Worm (Caenorhabditis elegans) whole organism, L4 larva: ENCODE data around the gene twk-13.

ENCODE experiments used
- F49E8.2 ChIP-seq: sonication (generic microtip); optimal IDR thresholded peaks from 2 replicates; lab custom pipeline; 2016; ENCODE audit warnings: missing compliant biosample characterization, mild to moderate bottlenecking, missing genetic modification characterization, borderline replicate concordance
- R02D3.7 ChIP-seq: fragments of 150-350 bp; sonication (generic microtip); optimal IDR thresholded peaks from 3 replicates; lab custom pipeline; 2014; ENCODE audit warnings: missing biosample characterization, missing genetic modification characterization
- mdl-1 ChIP-seq, 2 experiments: fragments of 150-350 bp in 1 of 2; sonication (generic microtip) in 1 of 2; optimal IDR thresholded peaks; 2 replicates each; lab custom pipeline; 2014 to 2017; ENCODE audit warnings: missing biosample characterization in 2 of 2, missing genetic modification characterization in 2 of 2
- snpc-4 ChIP-seq: fragments of 150-350 bp; optimal IDR thresholded peaks from 2 replicates; lab custom pipeline; 2014; ENCODE audit warnings: missing biosample characterization, missing genetic modification characterization

DNA sequence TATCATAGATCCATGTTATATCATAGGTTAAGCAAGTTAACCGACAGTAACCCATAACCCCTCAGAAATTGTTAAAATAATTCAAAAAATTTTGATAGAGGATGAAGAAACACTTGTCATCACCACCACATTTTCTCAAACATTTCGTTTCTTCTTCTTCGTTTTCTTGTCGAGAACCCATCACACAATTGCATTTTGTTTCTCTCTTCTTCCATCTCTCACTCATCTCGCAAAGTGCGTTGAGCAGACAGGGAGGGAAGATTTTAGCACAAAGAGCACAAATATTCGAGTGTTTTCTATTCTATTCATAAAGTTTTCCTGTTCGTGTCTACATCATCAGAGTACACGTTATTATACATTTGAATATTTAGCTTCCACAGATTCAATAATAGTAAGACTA is 23.4 kb downstream of the twk-13 start:
- TF ChIP-seq mdl-1 (tag; optimal IDR thresholded peaks at IDR 0.05; lab: Kevin White, UChicago) (no peak), F49E8.2 (tag; lab: Kevin White, UChicago) (no peak), snpc-4 (tag; lab: Kevin White, UChicago) (no peak), R02D3.7 (tag; lab: Kevin White, UChicago) (no peak)
